Worm (Caenorhabditis elegans) whole organism, L4 larva: ENCODE measurements around the gene F14B8.6.

Experiments used
- D1046.2 ChIP-seq: fragments of 200-800 bp; sonication (Bioruptor generic); IDR thresholded peaks from 2 replicates; pipeline ENCODE4 v1.3.6; 2022; ENCODE audit warnings: missing genetic modification characterization, missing compliant biosample characterization
- F37D6.2 ChIP-seq: sonication (generic microtip); optimal IDR thresholded peaks from 2 replicates; lab custom pipeline; 2016; ENCODE audit warnings: mild to moderate bottlenecking, missing genetic modification characterization, missing compliant biosample characterization
- F49E8.2 ChIP-seq: sonication (generic microtip); optimal IDR thresholded peaks from 2 replicates; lab custom pipeline; 2016; ENCODE audit warnings: missing compliant biosample characterization, mild to moderate bottlenecking, missing genetic modification characterization, borderline replicate concordance
- T26A8.4 ChIP-seq: fragments of 200-800 bp; sonication (Bioruptor generic); IDR thresholded peaks from 2 replicates; pipeline ENCODE4 v1.3.6; 2022; ENCODE audit warnings: missing genetic modification characterization, missing compliant biosample characterization
- Y48G9A.11 ChIP-seq: fragments of 200-800 bp; sonication (Bioruptor generic); IDR thresholded peaks from 2 replicates; pipeline ENCODE4 v1.3.6; 2022; ENCODE audit warnings: missing genetic modification reagents, missing genetic modification characterization, missing compliant biosample characterization
- Y75B8A.6 ChIP-seq: fragments of 200-800 bp; sonication (Bioruptor generic); IDR thresholded peaks from 2 replicates; pipeline ENCODE4 v1.3.6; 2022; ENCODE audit warnings: missing genetic modification reagents, missing genetic modification characterization, missing compliant biosample characterization
- ZK337.2 ChIP-seq: fragments of 200-800 bp; sonication (Bioruptor generic); IDR thresholded peaks from 2 replicates; pipeline ENCODE4 v1.3.6; 2022; ENCODE audit warnings: missing genetic modification reagents, missing genetic modification characterization, missing compliant biosample characterization
- ZK546.5 ChIP-seq, 2 experiments: sonication (generic microtip); optimal IDR thresholded peaks; 2 replicates each; lab custom pipeline; 2017; ENCODE audit warnings: missing biosample characterization in 2 of 2, missing genetic modification characterization in 2 of 2
- ceh-20 ChIP-seq: fragments of 200-800 bp; sonication (Bioruptor generic); IDR thresholded peaks from 2 replicates; pipeline ENCODE4 v1.3.6; 2022; ENCODE audit warnings: missing genetic modification reagents, missing genetic modification characterization, missing compliant biosample characterization
- ceh-28 ChIP-seq: fragments of 150-350 bp; optimal IDR thresholded peaks from 2 replicates; lab custom pipeline; 2014; ENCODE audit warnings: missing biosample characterization, missing genetic modification reagents, missing genetic modification characterization
- ceh-32 ChIP-seq: sonication (generic microtip); optimal IDR thresholded peaks from 2 replicates; lab custom pipeline; 2016; ENCODE audit warnings: mild to moderate bottlenecking, missing genetic modification characterization, missing compliant biosample characterization; ENCODE audit not compliant: poor library complexity
- ceh-62 ChIP-seq: sonication (generic microtip); optimal IDR thresholded peaks from 2 replicates; lab custom pipeline; 2017; ENCODE audit warnings: missing biosample characterization, missing genetic modification characterization
- daf-16 ChIP-seq, 3 experiments: sonication (generic microtip); optimal IDR thresholded peaks; 2 replicates each; lab custom pipeline; 2016 to 2017; ENCODE audit warnings: missing genetic modification characterization in 3 of 3, missing genetic modification reagents in 3 of 3, mild to moderate bottlenecking in 2 of 3, missing compliant biosample characterization in 2 of 3, missing biosample characterization in 1 of 3, moderate library complexity in 1 of 3
- dmd-6 ChIP-seq: fragments of 200-800 bp; sonication (Bioruptor generic); IDR thresholded peaks from 2 replicates; pipeline ENCODE4 v1.3.6; 2022; ENCODE audit warnings: missing genetic modification reagents, missing genetic modification characterization, missing compliant biosample characterization
- dmd-8 ChIP-seq: fragments of 200-800 bp; sonication (Bioruptor generic); IDR thresholded peaks from 2 replicates; pipeline ENCODE4 v1.3.6; 2022; ENCODE audit warnings: missing genetic modification characterization, missing compliant biosample characterization
- dmd-9 ChIP-seq: fragments of 200-800 bp; sonication (Bioruptor generic); IDR thresholded peaks from 2 replicates; pipeline ENCODE4 v1.3.6; 2022; ENCODE audit warnings: missing genetic modification reagents, missing genetic modification characterization, missing compliant biosample characterization
- dpl-1 ChIP-seq: fragments of 150-350 bp; optimal IDR thresholded peaks from 2 replicates; lab custom pipeline; 2014; ENCODE audit warnings: missing biosample characterization, missing genetic modification reagents, missing genetic modification characterization
- dve-1 ChIP-seq: sonication (generic microtip); optimal IDR thresholded peaks from 2 replicates; lab custom pipeline; 2017; ENCODE audit warnings: antibody characterized with exemption, mild to moderate bottlenecking, missing genetic modification characterization, missing compliant biosample characterization; ENCODE audit not compliant: insufficient read depth
- egl-27 ChIP-seq: sonication (generic microtip); optimal IDR thresholded peaks from 3 replicates; lab custom pipeline; 2017; ENCODE audit warnings: missing biosample characterization, missing genetic modification reagents, missing genetic modification characterization
- hif-1 ChIP-seq, 2 experiments: sonication (generic microtip); optimal IDR thresholded peaks; 2 replicates each; lab custom pipeline; 2016 to 2017; ENCODE audit warnings: missing compliant biosample characterization in 2 of 2, missing genetic modification characterization in 2 of 2, missing genetic modification reagents in 2 of 2, missing genotype in 2 of 2, mild to moderate bottlenecking in 1 of 2
- hlh-11 ChIP-seq: fragments of 200-800 bp; sonication (Bioruptor generic); optimal IDR thresholded peaks from 2 replicates; lab custom pipeline; 2018; ENCODE audit warnings: mild to moderate bottlenecking, missing genetic modification characterization, missing compliant biosample characterization
- lim-7 ChIP-seq: fragments of 200-800 bp; sonication (Bioruptor generic); IDR thresholded peaks from 2 replicates; pipeline ENCODE4 v1.3.6; 2022; ENCODE audit warnings: missing genetic modification characterization, missing compliant biosample characterization
- lin-15B ChIP-seq: fragments of 150-350 bp; sonication (generic microtip); optimal IDR thresholded peaks from 3 replicates; lab custom pipeline; 2014; ENCODE audit warnings: missing biosample characterization, missing genetic modification characterization
- lir-3 ChIP-seq: sonication (generic microtip); optimal IDR thresholded peaks from 2 replicates; lab custom pipeline; 2016; ENCODE audit warnings: mild to moderate bottlenecking, missing genetic modification characterization, missing compliant biosample characterization
- madf-9 ChIP-seq: fragments of 200-800 bp; sonication (Bioruptor generic); conservative IDR thresholded peaks from 2 replicates; pipeline ENCODE4 v1.3.6; 2022; ENCODE audit warnings: missing genetic modification reagents, missing genetic modification characterization, missing compliant biosample characterization
- mdl-1 ChIP-seq, 2 experiments: fragments of 150-350 bp in 1 of 2; sonication (generic microtip) in 1 of 2; optimal IDR thresholded peaks; 2 replicates each; lab custom pipeline; 2014 to 2017; ENCODE audit warnings: missing biosample characterization in 2 of 2, missing genetic modification characterization in 2 of 2
- mxl-2 ChIP-seq: fragments of 200-800 bp; sonication (Bioruptor generic); conservative IDR thresholded peaks from 2 replicates; pipeline ENCODE4 v1.3.6; 2022; ENCODE audit warnings: missing genetic modification reagents, missing genetic modification characterization, missing compliant biosample characterization
- nhr-237 ChIP-seq: sonication (generic microtip); optimal IDR thresholded peaks from 2 replicates; lab custom pipeline; 2017; ENCODE audit warnings: missing biosample characterization, missing genetic modification characterization
- nhr-25 ChIP-seq: sonication (generic microtip); optimal IDR thresholded peaks from 2 replicates; lab custom pipeline; 2017; ENCODE audit warnings: missing genetic modification characterization, mild to moderate bottlenecking, missing compliant biosample characterization, antibody characterized with exemption, moderate library complexity, borderline replicate concordance; ENCODE audit not compliant: insufficient read depth
- nhr-28 ChIP-seq: fragments of 150-350 bp; optimal IDR thresholded peaks from 2 replicates; lab custom pipeline; 2014; ENCODE audit warnings: missing biosample characterization, missing genetic modification characterization
- nhr-41 ChIP-seq: fragments of 200-800 bp; sonication (Bioruptor generic); IDR thresholded peaks from 2 replicates; pipeline ENCODE4 v1.3.6; 2022; ENCODE audit warnings: missing genetic modification reagents, missing genetic modification characterization, missing compliant biosample characterization
- nhr-77 ChIP-seq: fragments of 150-350 bp; optimal IDR thresholded peaks from 2 replicates; lab custom pipeline; 2014; ENCODE audit warnings: missing biosample characterization, missing genetic modification characterization
- php-3 ChIP-seq: fragments of 200-800 bp; sonication (Bioruptor generic); IDR thresholded peaks from 2 replicates; pipeline ENCODE4 v1.3.6; 2022; ENCODE audit warnings: missing genetic modification reagents, missing genetic modification characterization, missing compliant biosample characterization
- pqm-1 ChIP-seq: sonication (generic microtip); optimal IDR thresholded peaks from 2 replicates; lab custom pipeline; 2017; ENCODE audit warnings: missing biosample characterization, missing genetic modification characterization
- rbr-2 ChIP-seq: sonication (generic microtip); optimal IDR thresholded peaks from 2 replicates; lab custom pipeline; 2016; ENCODE audit warnings: missing genotype, missing genetic modification characterization, missing compliant biosample characterization
- sdz-12 ChIP-seq: fragments of 200-800 bp; sonication (Bioruptor generic); optimal IDR thresholded peaks from 2 replicates; lab custom pipeline; 2018; ENCODE audit warnings: mild to moderate bottlenecking, missing genetic modification characterization, missing compliant biosample characterization
- set-16 ChIP-seq: fragments of 200-800 bp; sonication (Bioruptor generic); IDR thresholded peaks from 2 replicates; pipeline ENCODE4 v1.3.6; 2022; ENCODE audit warnings: missing genetic modification reagents, missing genetic modification characterization, missing compliant biosample characterization
- snpc-1.2 ChIP-seq: fragments of 200-800 bp; sonication (Bioruptor generic); IDR thresholded peaks from 2 replicates; pipeline ENCODE4 v1.3.6; 2022; ENCODE audit warnings: missing genetic modification reagents, missing genetic modification characterization, missing compliant biosample characterization
- snpc-4 ChIP-seq: fragments of 150-350 bp; optimal IDR thresholded peaks from 2 replicates; lab custom pipeline; 2014; ENCODE audit warnings: missing biosample characterization, missing genetic modification characterization
- unc-39 ChIP-seq: sonication (generic microtip); optimal IDR thresholded peaks from 2 replicates; lab custom pipeline; 2017; ENCODE audit warnings: missing biosample characterization, missing genetic modification characterization
- unc-62 ChIP-seq, 3 experiments: fragments of 150-350 bp in 1 of 3; sonication (generic microtip); optimal IDR thresholded peaks in 2 of 3; peaks in 1 of 3; 1 replicate in 1 of 3; 2 replicates in 2 of 3; lab custom pipeline; 2014 to 2017; ENCODE audit warnings: missing biosample characterization in 3 of 3, missing genetic modification characterization in 3 of 3, missing genetic modification reagents in 3 of 3, missing genotype in 1 of 3
- vab-7 ChIP-seq: fragments of 200-800 bp; sonication (Bioruptor generic); IDR thresholded peaks from 2 replicates; pipeline ENCODE4 v1.3.6; 2022; ENCODE audit warnings: missing genetic modification reagents, missing genetic modification characterization, missing compliant biosample characterization
- zag-1 ChIP-seq: fragments of 150-350 bp; optimal IDR thresholded peaks from 2 replicates; lab custom pipeline; 2014; ENCODE audit warnings: missing biosample characterization, missing genetic modification characterization
- zip-2 ChIP-seq: fragments of 150-350 bp; optimal IDR thresholded peaks from 2 replicates; lab custom pipeline; 2014; ENCODE audit warnings: missing biosample characterization, missing genetic modification characterization
- ztf-7 ChIP-seq: fragments of 150-350 bp; optimal IDR thresholded peaks from 2 replicates; lab custom pipeline; 2014; ENCODE audit warnings: missing biosample characterization, missing genetic modification characterization

Gene F14B8.6

DNA sequence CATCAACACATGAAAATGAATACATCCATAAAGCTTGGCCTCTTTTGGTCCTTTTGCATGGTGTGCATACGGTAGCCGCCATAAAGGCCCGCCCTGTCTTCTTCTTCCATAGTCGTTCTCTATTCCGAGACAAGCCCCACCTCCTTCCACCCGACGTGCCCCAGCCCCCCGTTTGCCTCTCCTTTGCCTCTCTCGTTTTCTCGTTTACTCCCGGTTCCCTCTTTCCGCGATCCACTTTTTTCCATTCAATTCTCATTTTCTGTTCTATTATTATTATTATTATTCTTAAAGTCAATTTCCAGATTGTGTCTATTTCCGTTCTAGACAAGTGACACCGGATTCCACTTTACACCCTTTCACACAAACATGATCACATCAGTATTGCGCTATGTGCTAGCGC lies 42.9 kb downstream of the F14B8.6 start, which contains the start of gene unc-6:
Gene unc-6 (plus strand): TSS at position 301 of the 400 bp plus-strand sequence.
- no peak for TF ChIP-seq dpl-1 (GFP tag; lab: Kevin White, UChicago)
- no peak for TF ChIP-seq nhr-41 (GFP tag; lab: Robert Waterston, UW)
- TF ChIP-seq sdz-12 (GFP tag; lab: Kevin White, UChicago) = no peak
- TF ChIP-seq madf-9 = no peak
- TF ChIP-seq mxl-2 (GFP tag; lab: Robert Waterston, UW) = no peak
- no peak for TF ChIP-seq mdl-1 (tag; optimal IDR thresholded peaks at IDR 0.05; lab: Kevin White, UChicago)
- TF ChIP-seq T26A8.4 = no peak
- no peak for TF ChIP-seq zip-2
- no peak for TF ChIP-seq ZK546.5 (tag; optimal IDR thresholded peaks at IDR 0.05; lab: Kevin White, UChicago)
- no peak for TF ChIP-seq lir-3 (tag; lab: Kevin White, UChicago)
- TF ChIP-seq, all 104 proteins: peak for 0

DNA sequence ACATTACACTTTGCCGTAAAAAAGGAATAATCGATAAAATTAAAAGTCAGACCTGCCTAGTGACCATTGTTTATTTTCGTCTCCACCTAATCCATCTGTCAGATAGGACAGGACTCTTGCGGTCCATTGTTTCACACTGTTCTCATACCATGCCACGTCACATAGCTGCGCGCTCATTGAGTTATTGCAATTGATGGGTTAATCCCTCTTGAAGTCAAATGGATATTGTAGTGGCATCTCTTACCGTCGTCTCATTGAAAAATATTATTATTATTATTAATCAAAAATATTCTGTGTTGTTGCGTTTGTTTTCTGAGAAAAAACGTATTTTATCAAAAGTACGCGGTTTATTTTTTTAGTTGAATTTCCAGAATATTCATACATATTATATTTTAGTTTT lies 44.0 kb downstream of the F14B8.6 start:
- peak in 1 of 2 experiments; percentile 63 for TF ChIP-seq unc-62 (GFP tag; optimal IDR thresholded peaks at IDR 0.05 in 1 of 2; lab: Kevin White, UChicago)
- no peak for TF ChIP-seq unc-62 (tag; optimal IDR thresholded peaks at IDR 0.05; lab: Kevin White, UChicago)
- no peak for TF ChIP-seq dve-1 (tag; lab: Kevin White, UChicago)
- TF ChIP-seq nhr-237 (tag; lab: Kevin White, UChicago) = no peak

DNA sequence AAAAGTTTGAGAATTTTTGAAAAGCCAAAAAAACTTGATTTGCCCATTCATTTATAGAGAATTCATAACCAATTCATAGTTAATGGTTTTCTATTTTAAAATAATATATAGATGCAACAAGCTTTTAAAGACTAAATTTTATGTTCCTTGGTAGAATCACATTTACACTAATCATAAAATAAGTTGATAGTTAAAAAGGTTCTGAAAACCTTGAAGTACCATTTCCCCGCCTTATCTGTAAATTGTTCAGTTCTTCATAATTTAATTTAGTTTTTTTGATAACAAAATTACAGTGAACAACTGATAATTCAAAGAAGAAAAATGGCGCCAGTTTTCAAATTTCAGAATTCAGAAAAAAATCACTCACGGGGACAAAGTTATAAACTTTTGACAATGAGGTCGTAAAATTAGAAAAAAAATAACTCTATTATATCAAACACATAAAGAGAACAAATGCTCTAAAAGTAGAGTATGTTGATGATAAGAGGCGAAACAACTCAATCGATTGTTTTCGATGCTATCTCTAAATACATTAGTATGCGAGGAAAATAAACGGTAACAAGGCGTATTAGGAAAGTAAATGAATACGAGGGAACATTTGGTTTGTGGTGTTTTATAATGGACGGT lies 46.9 kb downstream of the F14B8.6 start, which contains the start of gene F41C6.7:
Gene F41C6.7 (minus strand): TSS at position 51 of the 627 bp plus-strand sequence.
- no peak for TF ChIP-seq dmd-8 (GFP tag; lab: Robert Waterston, UW)
- TF ChIP-seq F49E8.2 (tag; lab: Kevin White, UChicago) = no peak
- TF ChIP-seq nhr-25 (tag; lab: Kevin White, UChicago) = no peak
- no peak for TF ChIP-seq sdz-12 (GFP tag; lab: Kevin White, UChicago)
- TF ChIP-seq dve-1 (tag; lab: Kevin White, UChicago) = peak; percentile 61
- no peak for TF ChIP-seq zag-1 (tag; lab: Kevin White, UChicago)
- peak; percentile 78 for TF ChIP-seq php-3 (GFP tag; lab: Robert Waterston, UW)
- no peak for TF ChIP-seq rbr-2 (tag; lab: Kevin White, UChicago)
- TF ChIP-seq dmd-9 (GFP tag; lab: Robert Waterston, UW) = no peak
- no peak for TF ChIP-seq Y75B8A.6
- TF ChIP-seq lir-3 (tag; lab: Kevin White, UChicago) = no peak
- no peak for TF ChIP-seq dmd-6
- no peak for TF ChIP-seq lim-7 (GFP tag; lab: Robert Waterston, UW)
- no peak for TF ChIP-seq Y48G9A.11 (GFP tag; lab: Robert Waterston, UW)
- TF ChIP-seq daf-16 (GFP tag; optimal IDR thresholded peaks at IDR 0.05; lab: Kevin White, UChicago) = no peak
- peak; percentile 81 for TF ChIP-seq daf-16 (tag; optimal IDR thresholded peaks at IDR 0.05; lab: Kevin White, UChicago)
- no peak for TF ChIP-seq nhr-77 (tag; lab: Kevin White, UChicago)
- TF ChIP-seq ztf-7 (tag; lab: Kevin White, UChicago) = no peak
- TF ChIP-seq T26A8.4 = no peak
- TF ChIP-seq mdl-1 (tag; optimal IDR thresholded peaks at IDR 0.05; lab: Kevin White, UChicago) = no peak
- no peak for TF ChIP-seq snpc-4 (tag; lab: Kevin White, UChicago)
- no peak for TF ChIP-seq egl-27 (tag; lab: Kevin White, UChicago)
- peak; percentile 47 for TF ChIP-seq pqm-1 (tag; lab: Kevin White, UChicago)
- TF ChIP-seq lin-15B = no peak
- TF ChIP-seq unc-39 = no peak
- no peak for TF ChIP-seq set-16 (GFP tag; lab: Robert Waterston, UW)
- no peak for TF ChIP-seq ZK337.2
- no peak for TF ChIP-seq ceh-32 (tag; lab: Kevin White, UChicago)
- TF ChIP-seq snpc-1.2 (GFP tag; lab: Robert Waterston, UW) = no peak
- no peak for TF ChIP-seq ceh-20 (GFP tag; lab: Robert Waterston, UW)
- TF ChIP-seq ceh-62 = no peak
- peak; percentile 33 for TF ChIP-seq nhr-28 (tag; lab: Kevin White, UChicago)
- TF ChIP-seq D1046.2 (GFP tag; lab: Robert Waterston, UW) = no peak
- TF ChIP-seq hlh-11 (tag; lab: Kevin White, UChicago) = peak; percentile 38
- no peak for TF ChIP-seq F37D6.2 (tag; lab: Kevin White, UChicago)
- TF ChIP-seq vab-7 (GFP tag; lab: Robert Waterston, UW) = no peak
- TF ChIP-seq hif-1 (tag; optimal IDR thresholded peaks at IDR 0.05; lab: Kevin White, UChicago) = no peak
- no peak for TF ChIP-seq ceh-28 (tag; lab: Kevin White, UChicago)
